Fruit fly (Drosophila melanogaster) whole organism, embryonic: ENCODE results near the gene Cpr67Fa1.

Experiments used
- Antp ChIP-seq: fragments of 200-800 bp; sonication (Bioruptor generic); optimal IDR thresholded peaks from 3 replicates; lab custom pipeline; 2016; ENCODE audit warnings: missing biosample characterization, missing genetic modification characterization
- CG12391 ChIP-seq: fragments of 200-800 bp; sonication (Bioruptor generic); optimal IDR thresholded peaks from 3 replicates; lab custom pipeline; 2018; ENCODE audit warnings: missing biosample characterization, mild to moderate bottlenecking, missing genetic modification characterization, moderate library complexity
- CG13624 ChIP-seq: fragments of 200-800 bp; sonication (Bioruptor generic); optimal IDR thresholded peaks from 2 replicates; lab custom pipeline; 2016; ENCODE audit warnings: missing biosample characterization, missing genetic modification characterization
- CG17385 ChIP-seq: fragments of 200-800 bp; sonication (Bioruptor generic); optimal IDR thresholded peaks from 3 replicates; lab custom pipeline; 2018; ENCODE audit warnings: missing biosample characterization, mild to moderate bottlenecking, missing genetic modification characterization
- CG18599 ChIP-seq: fragments of 200-800 bp; sonication (Bioruptor generic); optimal IDR thresholded peaks from 3 replicates; lab custom pipeline; 2017; ENCODE audit warnings: missing biosample characterization, missing genetic modification characterization, mild to moderate bottlenecking, moderate library complexity, missing genetic modification reagents
- CG2712 ChIP-seq: fragments of 200-800 bp; optimal IDR thresholded peaks from 3 replicates; lab custom pipeline; 2019; ENCODE audit warnings: missing biosample characterization, mild to moderate bottlenecking, missing genetic modification characterization, moderate library complexity
- CG2889 ChIP-seq: fragments of 200-800 bp; sonication (Bioruptor generic); IDR thresholded peaks from 3 replicates; pipeline ENCODE4 v1.3.6; 2022; ENCODE audit warnings: missing biosample characterization, missing genetic modification characterization
- CG34224 ChIP-seq: fragments of 200-800 bp; sonication (Bioruptor generic); IDR thresholded peaks from 3 replicates; pipeline ENCODE4 v1.3.6; 2022; ENCODE audit warnings: missing biosample characterization, missing genetic modification characterization; ENCODE audit not compliant: partially characterized antibody
- CG34376 ChIP-seq: fragments of 200-800 bp; sonication (Bioruptor generic); optimal IDR thresholded peaks from 2 replicates; lab custom pipeline; 2018; ENCODE audit warnings: missing biosample characterization, mild to moderate bottlenecking, missing genetic modification characterization
- CG5953 ChIP-seq: fragments of 200-800 bp; sonication (Bioruptor generic); IDR thresholded peaks from 2 replicates; pipeline ENCODE4 v1.3.6; 2022; ENCODE audit warnings: missing biosample characterization, missing genetic modification characterization
- CG7372 ChIP-seq: fragments of 200-800 bp; sonication (Bioruptor generic); IDR thresholded peaks from 2 replicates; pipeline ENCODE4 v1.3.6; 2022; ENCODE audit warnings: missing biosample characterization, missing genetic modification characterization
- CG8388 ChIP-seq: fragments of 200-800 bp; sonication (Bioruptor generic); optimal IDR thresholded peaks from 2 replicates; lab custom pipeline; 2019; ENCODE audit warnings: missing biosample characterization, mild to moderate bottlenecking, missing genetic modification characterization, moderate library complexity
- CG8924 ChIP-seq: fragments of 200-800 bp; optimal IDR thresholded peaks from 3 replicates; lab custom pipeline; 2019; ENCODE audit warnings: missing biosample characterization, mild to moderate bottlenecking, missing genetic modification characterization, moderate library complexity
- CG9609 ChIP-seq: fragments of 200-800 bp; sonication (Bioruptor generic); optimal IDR thresholded peaks from 3 replicates; lab custom pipeline; 2016; ENCODE audit warnings: missing biosample characterization, missing genetic modification characterization
- CG9817 ChIP-seq: fragments of 200-800 bp; sonication (Bioruptor generic); optimal IDR thresholded peaks from 2 replicates; lab custom pipeline; 2018; ENCODE audit warnings: missing biosample characterization, mild to moderate bottlenecking, missing genetic modification characterization, moderate library complexity
- CHES-1-like ChIP-seq: fragments of 200-800 bp; sonication (Bioruptor generic); optimal IDR thresholded peaks from 2 replicates; lab custom pipeline; 2016; ENCODE audit warnings: missing biosample characterization, missing genetic modification characterization
- CrebB ChIP-seq: fragments of 200-800 bp; sonication (Bioruptor generic); optimal IDR thresholded peaks from 3 replicates; lab custom pipeline; 2018; ENCODE audit warnings: missing biosample characterization, mild to moderate bottlenecking, missing genetic modification characterization
- Deaf1 ChIP-seq: fragments of 200-800 bp; optimal IDR thresholded peaks from 3 replicates; lab custom pipeline; 2019; ENCODE audit warnings: missing biosample characterization, mild to moderate bottlenecking, missing genetic modification characterization, moderate library complexity
- Dfd ChIP-seq, 2 experiments: fragments of >200 bp; optimal IDR thresholded peaks; 2 replicates each; lab custom pipeline; 2017; ENCODE audit warnings: missing biosample characterization in 2 of 2, missing genetic modification characterization in 2 of 2
- Doc3 ChIP-seq: fragments of 200-800 bp; sonication (Bioruptor generic); IDR thresholded peaks from 3 replicates; pipeline ENCODE4 v1.3.6; 2022; ENCODE audit warnings: missing biosample characterization, missing genetic modification characterization; ENCODE audit not compliant: partially characterized antibody
- E2f1 ChIP-seq: fragments of 200-800 bp; sonication (Bioruptor generic); IDR thresholded peaks from 2 replicates; pipeline ENCODE4 v1.3.6; 2022; ENCODE audit warnings: missing biosample characterization, missing genetic modification characterization
- Ets97D ChIP-seq: fragments of 200-800 bp; sonication (Bioruptor generic); optimal IDR thresholded peaks from 3 replicates; lab custom pipeline; 2016; ENCODE audit warnings: missing biosample characterization, missing genetic modification characterization
- Med ChIP-seq: fragments of 200-800 bp; sonication (Bioruptor generic); peaks from one replicate; lab custom pipeline; 2016; ENCODE audit warnings: missing biosample characterization, missing genetic modification characterization, mild to moderate bottlenecking, inconsistent platforms, moderate library complexity
- Oaz ChIP-seq: fragments of 200-800 bp; sonication (Bioruptor generic); IDR thresholded peaks from 2 replicates; pipeline ENCODE4 v1.3.6; 2022; ENCODE audit warnings: missing biosample characterization, missing genetic modification characterization
- Scr ChIP-seq: fragments of 200-800 bp; sonication (Bioruptor generic); IDR thresholded peaks from 2 replicates; pipeline ENCODE4 v1.3.6; 2022; ENCODE audit warnings: missing biosample characterization, missing genetic modification characterization; ENCODE audit not compliant: partially characterized antibody
- Sry-δ ChIP-seq: fragments of 200-800 bp; sonication (Bioruptor generic); optimal IDR thresholded peaks from 2 replicates; lab custom pipeline; 2016; ENCODE audit warnings: missing biosample characterization, missing genetic modification characterization
- Trl ChIP-seq, 3 experiments: fragments of >200 bp in 2 of 3; fragments of 200-800 bp in 1 of 3; sonication (Bioruptor generic) in 1 of 3; optimal IDR thresholded peaks; 2 replicates in 1 of 3; 3 replicates in 2 of 3; lab custom pipeline; 2016 to 2017; ENCODE audit warnings: missing biosample characterization in 1 of 3, missing genetic modification characterization in 1 of 3
- abd-A ChIP-seq: fragments of 200-800 bp; sonication (Bioruptor generic); optimal IDR thresholded peaks from 3 replicates; lab custom pipeline; 2019; ENCODE audit warnings: missing biosample characterization, mild to moderate bottlenecking, missing genetic modification characterization, moderate library complexity
- ara ChIP-seq: fragments of 200-800 bp; sonication (Bioruptor generic); IDR thresholded peaks from 2 replicates; pipeline ENCODE4 v1.3.6; 2022; ENCODE audit warnings: missing biosample characterization, missing genetic modification characterization
- az2 ChIP-seq: fragments of 200-800 bp; sonication (Bioruptor generic); optimal IDR thresholded peaks from 3 replicates; lab custom pipeline; 2016; ENCODE audit warnings: missing biosample characterization, missing genetic modification characterization
- bowl ChIP-seq: fragments of 200-800 bp; sonication (Bioruptor generic); IDR thresholded peaks from 2 replicates; pipeline ENCODE4 v1.3.6; 2022; ENCODE audit warnings: missing biosample characterization, missing genetic modification characterization
- btn ChIP-seq: fragments of 200-800 bp; sonication (Bioruptor generic); optimal IDR thresholded peaks from 2 replicates; lab custom pipeline; 2016; ENCODE audit warnings: missing biosample characterization, missing genetic modification characterization
- chif ChIP-seq, 2 experiments: fragments of 200-800 bp; sonication (Bioruptor generic); optimal IDR thresholded peaks; 3 replicates each; lab custom pipeline; 2016; ENCODE audit warnings: missing biosample characterization in 2 of 2, missing genetic modification characterization in 2 of 2
- chm ChIP-seq: fragments of 200-800 bp; sonication (Bioruptor generic); IDR thresholded peaks from 2 replicates; pipeline ENCODE4 v1.3.6; 2022; ENCODE audit warnings: missing biosample characterization, missing genetic modification characterization
- corto ChIP-seq: fragments of 200-800 bp; sonication (Bioruptor generic); optimal IDR thresholded peaks from 2 replicates; lab custom pipeline; 2016; ENCODE audit warnings: missing biosample characterization, mild to moderate bottlenecking, missing genetic modification characterization, moderate library complexity
- dimm ChIP-seq: fragments of 200-800 bp; sonication (Bioruptor generic); IDR thresholded peaks from 2 replicates; pipeline ENCODE4 v1.3.6; 2022; ENCODE audit warnings: missing biosample characterization, missing genetic modification characterization
- eyg ChIP-seq: fragments of 200-800 bp; sonication (Bioruptor generic); optimal IDR thresholded peaks from 3 replicates; lab custom pipeline; 2016; ENCODE audit warnings: missing biosample characterization, missing genetic modification characterization
- fu2 ChIP-seq: fragments of 200-800 bp; sonication (Bioruptor generic); optimal IDR thresholded peaks from 2 replicates; lab custom pipeline; 2016; ENCODE audit warnings: missing biosample characterization, missing genetic modification characterization
- grau ChIP-seq: fragments of 200-800 bp; optimal IDR thresholded peaks from 3 replicates; lab custom pipeline; 2019; ENCODE audit warnings: missing biosample characterization, mild to moderate bottlenecking, missing genetic modification characterization, moderate library complexity
- gt ChIP-seq: fragments of 200-800 bp; sonication (Bioruptor generic); IDR thresholded peaks from 2 replicates; pipeline ENCODE4 v1.3.6; 2022; ENCODE audit warnings: missing biosample characterization, missing genetic modification characterization
- hbn ChIP-seq: fragments of 200-800 bp; sonication (Bioruptor generic); IDR thresholded peaks from 2 replicates; pipeline ENCODE4 v1.3.6; 2022; ENCODE audit warnings: missing biosample characterization, missing genetic modification characterization; ENCODE audit not compliant: partially characterized antibody
- insv ChIP-seq, 2 experiments: fragments of 200-800 bp; sonication (Bioruptor generic); optimal IDR thresholded peaks; 3 replicates each; lab custom pipeline; 2016 to 2018; ENCODE audit warnings: missing biosample characterization in 2 of 2, missing genetic modification characterization in 2 of 2
- klu ChIP-seq: fragments of 200-800 bp; sonication (Bioruptor generic); IDR thresholded peaks from 2 replicates; pipeline ENCODE4 v1.3.6; 2022; ENCODE audit warnings: missing biosample characterization, missing genetic modification characterization
- lov ChIP-seq, 2 experiments: fragments of 200-800 bp in 1 of 2; fragments of >200 bp in 1 of 2; sonication (Bioruptor generic) in 1 of 2; IDR thresholded peaks in 1 of 2; optimal IDR thresholded peaks in 1 of 2; 2 replicates in 1 of 2; 3 replicates in 1 of 2; pipeline versions ENCODE4 v1.3.6 to Lab custom; 2017 to 2022; ENCODE audit warnings: missing biosample characterization in 1 of 2, missing genetic modification characterization in 1 of 2
- nmo ChIP-seq: fragments of 200-800 bp; sonication (Bioruptor generic); optimal IDR thresholded peaks from 2 replicates; lab custom pipeline; 2018; ENCODE audit warnings: missing biosample characterization, mild to moderate bottlenecking, missing genetic modification characterization, moderate library complexity
- pfk ChIP-seq: fragments of 200-800 bp; sonication (Bioruptor generic); optimal IDR thresholded peaks from 2 replicates; lab custom pipeline; 2018; ENCODE audit warnings: missing biosample characterization, mild to moderate bottlenecking, missing genetic modification characterization, moderate library complexity
- sna ChIP-seq: fragments of 200-800 bp; sonication (Bioruptor generic); IDR thresholded peaks from 2 replicates; pipeline ENCODE4 v1.3.6; 2022; ENCODE audit warnings: missing biosample characterization, missing genetic modification characterization; ENCODE audit not compliant: partially characterized antibody
- ssp ChIP-seq: fragments of 200-800 bp; sonication (Bioruptor generic); IDR thresholded peaks from 2 replicates; pipeline ENCODE4 v1.3.6; 2022; ENCODE audit warnings: missing biosample characterization, missing genetic modification characterization
- wdn ChIP-seq: fragments of 200-800 bp; sonication (Bioruptor generic); IDR thresholded peaks from 2 replicates; pipeline ENCODE4 v1.3.6; 2022; ENCODE audit warnings: missing biosample characterization, missing genetic modification characterization
- zen2 ChIP-seq: fragments of 200-800 bp; sonication (Bioruptor generic); IDR thresholded peaks from 3 replicates; pipeline ENCODE4 v1.3.6; 2022; ENCODE audit warnings: missing biosample characterization, missing genetic modification characterization; ENCODE audit not compliant: partially characterized antibody

Cpr67Fa1 gene

dm6 chr3L:10899087-10899511 lies 9.3 kb downstream of the Cpr67Fa1 start, which contains the start of gene Aps (continued):
- TF ChIP-seq CG34224 (GFP tag; lab: Robert Waterston, UW) (no peak), E2f1 (GFP tag; lab: Robert Waterston, UW) (no peak; the same call in 1 of the 2 replicates), lov (optimal IDR thresholded peaks at IDR 0.05; lab: Kevin White, UChicago) (no peak), lov (GFP tag; IDR thresholded peaks at IDR 0.05; lab: Robert Waterston, UW) (no peak), CG7372 (peak; percentile 31; the same call in 1 of the 2 replicates), pfk (GFP tag; lab: Kevin White, UChicago) (no peak), corto (GFP tag; lab: Kevin White, UChicago) (no peak), Oaz (no peak), abd-A (tag; lab: Kevin White, UChicago) (peak; percentile 27), dimm (GFP tag; lab: Robert Waterston, UW) (no peak), fu2 (GFP tag; lab: Kevin White, UChicago) (no peak), az2 (peak; percentile 62), zen2 (GFP tag; lab: Robert Waterston, UW) (no peak), insv (GFP tag; optimal IDR thresholded peaks at IDR 0.05; lab: Kevin White, UChicago) (peak in 1 of 2 experiments; percentile 2), CG34376 (GFP tag; lab: Kevin White, UChicago) (no peak), Antp (GFP tag; lab: Kevin White, UChicago) (no peak), Deaf1 (tag; lab: Kevin White, UChicago) (no peak), CG13624 (GFP tag; lab: Kevin White, UChicago) (peak; percentile 23), ara (GFP tag; lab: Robert Waterston, UW) (0 out of 2 replicates have a peak, but pooled peaks have one; percentile 34), CG2889 (no peak), CG9609 (GFP tag; lab: Kevin White, UChicago) (peak; percentile 12), Scr (GFP tag; lab: Robert Waterston, UW) (peak; percentile 33; the same call in 1 of the 2 replicates), CG18599 (GFP tag; lab: Kevin White, UChicago) (no peak), CrebB (tag; lab: Kevin White, UChicago) (no peak), nmo (GFP tag; lab: Kevin White, UChicago) (peak; percentile 41), CG5953 (GFP tag; lab: Robert Waterston, UW) (no peak), bowl (GFP tag; lab: Robert Waterston, UW) (no peak), ssp (GFP tag; lab: Robert Waterston, UW) (peak; percentile 28; the same call in 1 of the 2 replicates), CG2712 (tag; lab: Kevin White, UChicago) (peak; percentile 61), Dfd (GFP tag; optimal IDR thresholded peaks at IDR 0.05; lab: Kevin White, UChicago) (no peak), chm (GFP tag; lab: Robert Waterston, UW) (no peak), hbn (GFP tag; lab: Robert Waterston, UW) (no peak), CG8924 (tag; lab: Kevin White, UChicago) (peak; percentile 5), grau (tag; lab: Kevin White, UChicago) (peak; percentile 58), gt (GFP tag; lab: Robert Waterston, UW) (no peak), Trl (optimal IDR thresholded peaks at IDR 0.05; lab: Kevin White, UChicago) (no peak), Trl (GFP tag; optimal IDR thresholded peaks at IDR 0.05; lab: Kevin White, UChicago) (no peak), eyg (GFP tag; lab: Kevin White, UChicago) (no peak), btn (no peak), klu (GFP tag; lab: Robert Waterston, UW) (no peak), CG17385 (GFP tag; lab: Kevin White, UChicago) (peak; percentile 2), Ets97D (peak; percentile 67), Doc3 (GFP tag; lab: Robert Waterston, UW) (no peak), CG9817 (peak; percentile 59), Med (GFP tag; lab: Kevin White, UChicago) (peak; percentile 91), CHES-1-like (no peak), CG8388 (GFP tag; lab: Kevin White, UChicago) (no peak), chif (GFP tag; optimal IDR thresholded peaks at IDR 0.05; lab: Kevin White, UChicago) (peak in 1 of 2 experiments; percentile 68), Sry-δ (no peak), sna (no peak), wdn (GFP tag; lab: Robert Waterston, UW) (no peak), CG12391 (tag; lab: Kevin White, UChicago) (peak; percentile 59)
